Worm (Caenorhabditis elegans): Measurements from ENCODE around the gene gpcp-1.

The gpcp-1 gene

DNA sequence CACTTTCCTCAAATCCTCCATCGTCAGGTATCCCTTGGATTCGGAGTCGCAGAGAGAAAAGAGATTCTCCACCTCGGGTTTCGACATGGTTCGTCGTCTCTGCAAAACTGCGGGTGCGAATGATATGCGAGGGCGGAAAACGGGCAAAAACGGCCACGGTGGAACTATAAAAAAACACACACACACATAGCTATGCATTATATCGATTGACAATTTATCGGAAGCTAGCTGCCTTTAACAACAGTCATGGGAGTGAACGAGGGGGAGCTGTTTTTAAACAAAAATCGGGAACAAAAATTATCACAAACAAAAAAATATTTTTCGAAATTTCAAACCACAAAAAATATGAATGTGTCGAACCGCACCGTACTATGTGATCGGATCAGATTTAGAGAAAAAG lies 51.1 kb downstream of the gpcp-1 start, which contains the start of gene rsef-1:
rsef-1 (minus strand) TSS at position 101 of the 400 bp plus-strand sequence.
- TF ChIP-seq mep-1 (tag; optimal IDR thresholded peaks at IDR 0.05): no peak
- TF ChIP-seq zip-11 (GFP tag; IDR thresholded peaks at IDR 0.05): no peak
- TF ChIP-seq ceh-32 (tag; optimal IDR thresholded peaks at IDR 0.05; ENCODE audit: poor library complexity): no peak
- no peak for TF ChIP-seq lim-7 (GFP tag; IDR thresholded peaks at IDR 0.05)
- no peak for TF ChIP-seq saeg-2 (GFP tag; IDR thresholded peaks at IDR 0.05)
- TF ChIP-seq F49E8.2 (tag; optimal IDR thresholded peaks at IDR 0.05; ENCODE audit: borderline replicate concordance): no peak
- TF ChIP-seq ZK337.2 (GFP tag; IDR thresholded peaks at IDR 0.05): no peak
- TF ChIP-seq madf-5 (GFP tag; IDR thresholded peaks at IDR 0.05): no peak
- TF ChIP-seq nhr-25 (tag; optimal IDR thresholded peaks at IDR 0.05; ENCODE audit: borderline replicate concordance, insufficient read depth): no peak
- TF ChIP-seq pqm-1 (tag; optimal IDR thresholded peaks at IDR 0.05): no peak
- no peak for TF ChIP-seq egl-27 (tag; optimal IDR thresholded peaks at IDR 0.05)
- TF ChIP-seq unc-130 (GFP tag; optimal IDR thresholded peaks at IDR 0.05): no peak
- no peak for TF ChIP-seq nhr-11 (tag; optimal IDR thresholded peaks at IDR 0.05)
- TF ChIP-seq nhr-237 (tag; optimal IDR thresholded peaks at IDR 0.05): no peak

DNA sequence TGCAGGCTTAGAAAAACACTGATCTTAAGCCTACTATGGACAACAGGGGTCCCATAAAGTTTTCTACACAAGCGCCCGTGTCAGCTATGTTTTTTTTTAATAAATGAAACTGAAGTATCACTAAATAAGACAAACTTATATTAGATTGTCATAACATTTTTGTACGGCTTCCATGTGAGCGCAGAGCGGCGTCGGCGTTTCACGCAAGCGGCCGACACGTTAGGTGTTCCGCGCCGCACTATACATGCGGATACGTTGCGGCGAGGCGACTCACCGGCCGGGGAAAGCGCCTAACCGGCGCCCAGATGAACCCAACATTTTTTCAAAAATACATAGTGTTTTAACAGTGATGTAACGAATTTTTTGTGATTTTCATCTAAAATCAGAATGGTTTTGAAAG lies 52.8 kb downstream of the gpcp-1 start:
- TF ChIP-seq spr-1 (tag; optimal IDR thresholded peaks at IDR 0.05) (no peak), snpc-1.2 (GFP tag; IDR thresholded peaks at IDR 0.05) (0 out of 2 replicates have a peak, but pooled peaks have one; percentile 25), set-16 (GFP tag; IDR thresholded peaks at IDR 0.05) (peak; percentile 46; the same call in 1 of the 2 replicates)

Measured in whole organism, L4 larva.